Worm (Caenorhabditis elegans) whole organism, L1 larva: ENCODE measurements around the gene ttr-8.

Source experiments
- C16A3.4 ChIP-seq: fragments of 150-350 bp; optimal IDR thresholded peaks from 2 replicates; lab custom pipeline; 2014; ENCODE audit warnings: missing biosample characterization, missing genetic modification characterization
- ceh-90 ChIP-seq: sonication (generic microtip); optimal IDR thresholded peaks from 2 replicates; lab custom pipeline; 2016; ENCODE audit warnings: missing genetic modification characterization, missing compliant biosample characterization
- ets-5 ChIP-seq: fragments of 200-800 bp; sonication (Bioruptor generic); IDR thresholded peaks from 2 replicates; pipeline ENCODE4 v1.3.6; 2022; ENCODE audit warnings: missing genetic modification characterization, missing compliant biosample characterization
- irx-1 ChIP-seq: sonication (generic microtip); optimal IDR thresholded peaks from 2 replicates; lab custom pipeline; 2016; ENCODE audit warnings: missing genetic modification characterization, missing compliant biosample characterization
- nhr-11 ChIP-seq: fragments of 150-350 bp; optimal IDR thresholded peaks from 2 replicates; lab custom pipeline; 2014; ENCODE audit warnings: missing biosample characterization, missing genetic modification characterization
- nhr-28 ChIP-seq: fragments of 150-350 bp; optimal IDR thresholded peaks from 2 replicates; lab custom pipeline; 2014; ENCODE audit warnings: missing biosample characterization, missing genetic modification characterization
- nhr-71 ChIP-seq: sonication (generic microtip); optimal IDR thresholded peaks from 2 replicates; lab custom pipeline; 2016; ENCODE audit warnings: mild to moderate bottlenecking, missing genetic modification characterization, moderate library complexity, missing compliant biosample characterization

- TF ChIP-seq nhr-11, result no peak
- TF ChIP-seq nhr-28 (tag; lab: Kevin White, UChicago), result no peak
- TF ChIP-seq irx-1 (tag; lab: Kevin White, UChicago), result no peak
- no peak for TF ChIP-seq ets-5 (GFP tag; lab: Robert Waterston, UW)
- no peak for TF ChIP-seq nhr-71
- no peak for TF ChIP-seq ceh-90 (tag; lab: Kevin White, UChicago)
- TF ChIP-seq C16A3.4 (tag; lab: Kevin White, UChicago), result no peak
Measured at ce11 chrIII:7530108-7530507, 35.0 kb downstream of the ttr-8 start.
